Fruit fly (Drosophila melanogaster) whole organism, adult: Measurements from ENCODE around the gene CG42553.

Source experiments
- CG12768 ChIP-seq: fragments of 200-800 bp; sonication (Bioruptor generic); optimal IDR thresholded peaks from 2 replicates; lab custom pipeline; 2017; ENCODE audit warnings: missing biosample characterization, missing genetic modification characterization, mild to moderate bottlenecking, moderate library complexity, missing genetic modification reagents
- Crg-1 ChIP-seq: fragments of 200-800 bp; sonication (Bioruptor generic); optimal IDR thresholded peaks from 2 replicates; lab custom pipeline; 2016; ENCODE audit warnings: missing biosample characterization, missing genetic modification characterization
- kay ChIP-seq: fragments of 200-800 bp; sonication (Bioruptor generic); peaks from one replicate; lab custom pipeline; 2016; ENCODE audit warnings: missing biosample characterization, missing genetic modification characterization, borderline replicate concordance
- pad ChIP-seq: fragments of 200-800 bp; sonication (Bioruptor generic); optimal IDR thresholded peaks from 3 replicates; lab custom pipeline; 2017; ENCODE audit warnings: missing biosample characterization, missing genetic modification characterization, mild to moderate bottlenecking, moderate library complexity, missing genetic modification reagents

DNA sequence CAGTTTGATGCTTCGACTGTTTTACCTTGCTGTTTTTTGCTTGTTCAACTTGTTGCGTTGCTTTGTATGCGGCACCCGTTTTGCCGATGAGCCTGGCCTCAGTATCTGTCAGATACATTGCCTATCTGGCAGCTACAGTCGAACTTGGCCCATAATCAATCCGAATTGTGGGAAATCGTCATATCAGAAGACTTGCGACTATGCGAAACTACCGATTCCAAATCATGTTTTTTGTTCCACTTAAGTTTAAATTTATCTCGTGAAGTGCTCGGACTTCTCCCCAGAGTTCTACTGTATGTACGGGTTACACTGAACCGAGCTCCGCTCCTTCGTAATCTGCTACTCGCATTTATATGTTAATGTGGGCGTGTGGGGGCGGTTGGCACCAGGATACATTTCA lies 50.3 kb downstream of the CG42553 start:
- TF ChIP-seq kay (GFP tag; lab: Kevin White, UChicago) (no peak), pad (GFP tag; lab: Kevin White, UChicago) (no peak), Crg-1 (GFP tag; lab: Kevin White, UChicago) (no peak), CG12768 (no peak)
